Worm (Caenorhabditis elegans): ENCODE results near the gene T16A9.5.

ce11 chrV:14230788-14231583 lies 16.0 kb upstream of the T16A9.5 start:
- TF ChIP-seq elt-3 (tag; optimal IDR thresholded peaks at IDR 0.05) (no peak), mdl-1 (tag; optimal IDR thresholded peaks at IDR 0.05) (no peak), pha-4 (tag; optimal IDR thresholded peaks at IDR 0.05) (no peak), egl-27 (tag; optimal IDR thresholded peaks at IDR 0.05) (no peak), R02D3.7 (tag; optimal IDR thresholded peaks at IDR 0.05) (no peak), elt-2 (tag; optimal IDR thresholded peaks at IDR 0.05) (no peak), nhr-23 (tag; optimal IDR thresholded peaks at IDR 0.05) (no peak)

Data from whole organism, L3 larva.